Worm (Caenorhabditis elegans): ENCODE data around the gene clh-3.

The clh-3 gene

ce11 chrII:7171305-7171998 lies 54.3 kb downstream of the clh-3 start, which contains the start of gene dyf-13:
Gene dyf-13 (minus strand): TSS chrII:7171355.
- TF ChIP-seq him-1 (tag; optimal IDR thresholded peaks at IDR 0.05) (no peak), W03F9.2 (tag; optimal IDR thresholded peaks at IDR 0.05) (no peak), dao-5 (tag; optimal IDR thresholded peaks at IDR 0.05) (no peak)

ce11 chrII:7168712-7169111 lies 57.0 kb downstream of the clh-3 start, which contains the start of gene col-36:
Gene col-36 (minus strand): TSS chrII:7168812.
- TF ChIP-seq W03F9.2 (tag; optimal IDR thresholded peaks at IDR 0.05) (no peak), him-1 (tag; optimal IDR thresholded peaks at IDR 0.05) (no peak), dao-5 (tag; optimal IDR thresholded peaks at IDR 0.05) (no peak)

All from whole organism, L4/young adult.